Worm (Caenorhabditis elegans) whole organism, L2 larva: Measurements from ENCODE around the gene frm-10.

ENCODE experiments used
- C34F6.9 ChIP-seq: fragments of 150-350 bp; optimal IDR thresholded peaks from 2 replicates; lab custom pipeline; 2014; ENCODE audit warnings: missing biosample characterization, missing genetic modification characterization
- F13H6.1 ChIP-seq: sonication (generic microtip); optimal IDR thresholded peaks from 2 replicates; lab custom pipeline; 2016; ENCODE audit warnings: missing genetic modification characterization, missing compliant biosample characterization
- R02D3.7 ChIP-seq: fragments of 150-350 bp; optimal IDR thresholded peaks from 2 replicates; lab custom pipeline; 2014; ENCODE audit warnings: missing biosample characterization, missing genetic modification characterization
- ZK546.5 ChIP-seq: sonication (generic microtip); optimal IDR thresholded peaks from 2 replicates; lab custom pipeline; 2017; ENCODE audit warnings: missing biosample characterization, missing genetic modification characterization
- alr-1 ChIP-seq: fragments of 150-350 bp; optimal IDR thresholded peaks from 2 replicates; lab custom pipeline; 2014; ENCODE audit warnings: missing biosample characterization, missing genetic modification characterization
- aly-2 ChIP-seq: fragments of 150-350 bp; optimal IDR thresholded peaks from 2 replicates; lab custom pipeline; 2014; ENCODE audit warnings: missing biosample characterization, missing genetic modification characterization
- blmp-1 ChIP-seq: sonication (generic microtip); optimal IDR thresholded peaks from 2 replicates; lab custom pipeline; 2017; ENCODE audit warnings: missing genetic modification characterization, mild to moderate bottlenecking, missing compliant biosample characterization, antibody characterized with exemption, moderate library complexity; ENCODE audit not compliant: insufficient read depth
- ceh-82 ChIP-seq: fragments of 150-350 bp; optimal IDR thresholded peaks from 2 replicates; lab custom pipeline; 2014; ENCODE audit warnings: missing biosample characterization, missing genetic modification characterization
- crh-2 ChIP-seq: sonication (generic microtip); optimal IDR thresholded peaks from 2 replicates; lab custom pipeline; 2017; ENCODE audit warnings: missing biosample characterization, missing genetic modification characterization
- dmd-4 ChIP-seq: sonication (generic microtip); optimal IDR thresholded peaks from 2 replicates; lab custom pipeline; 2017; ENCODE audit warnings: missing biosample characterization, missing genetic modification characterization
- egl-27 ChIP-seq: sonication (generic microtip); optimal IDR thresholded peaks from 3 replicates; lab custom pipeline; 2017; ENCODE audit warnings: missing biosample characterization, missing genetic modification reagents, missing genetic modification characterization
- elt-1 ChIP-seq: fragments of 150-350 bp; optimal IDR thresholded peaks from 2 replicates; lab custom pipeline; 2014; ENCODE audit warnings: missing biosample characterization, missing genetic modification characterization
- fos-1 ChIP-seq: fragments of 150-350 bp; optimal IDR thresholded peaks from 2 replicates; lab custom pipeline; 2014; ENCODE audit warnings: missing biosample characterization, missing genetic modification characterization
- gmeb-1 ChIP-seq: fragments of 150-350 bp; optimal IDR thresholded peaks from 2 replicates; lab custom pipeline; 2014; ENCODE audit warnings: missing biosample characterization, missing genetic modification characterization
- lin-13 ChIP-seq: fragments of 150-350 bp; optimal IDR thresholded peaks from 2 replicates; lab custom pipeline; 2014; ENCODE audit warnings: missing biosample characterization, missing genetic modification reagents, missing genetic modification characterization
- lin-39 ChIP-seq: fragments of 150-350 bp; optimal IDR thresholded peaks from 2 replicates; lab custom pipeline; 2014; ENCODE audit warnings: missing biosample characterization, missing genetic modification reagents, missing genetic modification characterization
- mbf-1 ChIP-seq: sonication (generic microtip); optimal IDR thresholded peaks from 2 replicates; lab custom pipeline; 2017; ENCODE audit warnings: missing biosample characterization, missing genetic modification characterization
- nhr-10 ChIP-seq: sonication (generic microtip); optimal IDR thresholded peaks from 2 replicates; lab custom pipeline; 2017; ENCODE audit warnings: missing biosample characterization, missing genetic modification characterization
- nhr-11 ChIP-seq: fragments of 150-350 bp; optimal IDR thresholded peaks from 2 replicates; lab custom pipeline; 2014; ENCODE audit warnings: missing biosample characterization, missing genetic modification characterization
- nhr-12 ChIP-seq: fragments of 150-350 bp; optimal IDR thresholded peaks from 2 replicates; lab custom pipeline; 2014; ENCODE audit warnings: missing biosample characterization, missing genetic modification characterization
- nhr-129 ChIP-seq: fragments of 150-350 bp; optimal IDR thresholded peaks from 2 replicates; lab custom pipeline; 2014; ENCODE audit warnings: missing biosample characterization, missing genetic modification characterization
- nhr-237 ChIP-seq: fragments of 150-350 bp; optimal IDR thresholded peaks from 2 replicates; lab custom pipeline; 2014; ENCODE audit warnings: missing biosample characterization, missing genetic modification characterization
- nhr-25 ChIP-seq: fragments of 150-350 bp; sonication (generic microtip); optimal IDR thresholded peaks from 3 replicates; lab custom pipeline; 2014; ENCODE audit warnings: missing biosample characterization, missing genetic modification characterization
- nhr-6 ChIP-seq: fragments of 150-350 bp; optimal IDR thresholded peaks from 2 replicates; lab custom pipeline; 2014; ENCODE audit warnings: missing biosample characterization, missing genetic modification characterization
- nhr-77 ChIP-seq: fragments of 150-350 bp; optimal IDR thresholded peaks from 2 replicates; lab custom pipeline; 2014; ENCODE audit warnings: missing biosample characterization, missing genetic modification characterization
- peb-1 ChIP-seq: fragments of 150-350 bp; optimal IDR thresholded peaks from 2 replicates; lab custom pipeline; 2014; ENCODE audit warnings: missing biosample characterization, missing genetic modification characterization
- sem-4 ChIP-seq: fragments of 150-350 bp; optimal IDR thresholded peaks from 2 replicates; lab custom pipeline; 2014; ENCODE audit warnings: missing biosample characterization, missing genetic modification reagents, missing genetic modification characterization
- skn-1 ChIP-seq: sonication (generic microtip); optimal IDR thresholded peaks from 2 replicates; lab custom pipeline; 2017; ENCODE audit warnings: missing biosample characterization, missing genetic modification characterization
- sma-3 ChIP-seq: sonication (generic microtip); optimal IDR thresholded peaks from 2 replicates; lab custom pipeline; 2016; ENCODE audit warnings: missing genetic modification reagents, missing genetic modification characterization, missing compliant biosample characterization
- sma-9 ChIP-seq, 2 experiments: fragments of 150-350 bp in 1 of 2; sonication (generic microtip) in 1 of 2; optimal IDR thresholded peaks; 2 replicates each; lab custom pipeline; 2014 to 2016; ENCODE audit warnings: missing genetic modification characterization in 2 of 2, mild to moderate bottlenecking in 1 of 2, missing biosample characterization in 1 of 2, missing compliant biosample characterization in 1 of 2, missing genetic modification reagents in 1 of 2, moderate library complexity in 1 of 2
- snpc-4 ChIP-seq: fragments of 150-350 bp; optimal IDR thresholded peaks from 2 replicates; lab custom pipeline; 2014; ENCODE audit warnings: missing biosample characterization, missing genetic modification characterization
- unc-39 ChIP-seq: fragments of 150-350 bp; optimal IDR thresholded peaks from 2 replicates; lab custom pipeline; 2014; ENCODE audit warnings: missing biosample characterization, missing genetic modification characterization
- zag-1 ChIP-seq: fragments of 150-350 bp; optimal IDR thresholded peaks from 2 replicates; lab custom pipeline; 2014; ENCODE audit warnings: missing biosample characterization, missing genetic modification characterization
- ztf-1 ChIP-seq: fragments of 200-800 bp; sonication (Bioruptor generic); conservative IDR thresholded peaks from 2 replicates; pipeline ENCODE4 v1.3.6; 2022; ENCODE audit warnings: missing genetic modification characterization, missing compliant biosample characterization
- ztf-11 ChIP-seq: sonication (generic microtip); optimal IDR thresholded peaks from 2 replicates; lab custom pipeline; 2017; ENCODE audit warnings: missing biosample characterization, missing genetic modification characterization

The frm-10 gene

ce11 chrV:13479766-13480165 lies 16.8 kb downstream of the frm-10 start, which contains the start of gene T10G3.2:
TSS of gene T10G3.2 (minus strand) at chrV:13479866.
- TF ChIP-seq elt-1 (tag; lab: Kevin White, UChicago) = no peak
- no peak for TF ChIP-seq nhr-12 (tag; lab: Kevin White, UChicago)
- TF ChIP-seq nhr-10 = no peak
- TF ChIP-seq, all 48 proteins: peak for 0

- TF ChIP-seq unc-39 (tag; lab: Kevin White, UChicago) = no peak
- TF ChIP-seq nhr-25 (tag; lab: Kevin White, UChicago) = no peak
- TF ChIP-seq skn-1 (tag; lab: Kevin White, UChicago) = no peak
- TF ChIP-seq ZK546.5 (tag; lab: Kevin White, UChicago) = no peak
- no peak for TF ChIP-seq ztf-11 (tag; lab: Kevin White, UChicago)
- TF ChIP-seq snpc-4 = no peak
- TF ChIP-seq, all 48 proteins: peak for 0
Measured at ce11 chrV:13484339-13484738, 21.3 kb downstream of the frm-10 start, which contains the start of gene T10G3.4. TSS of gene T10G3.4 (minus strand) at chrV:13484439.

- TF ChIP-seq lin-39 (tag; lab: Kevin White, UChicago) (no peak), nhr-129 (tag; lab: Kevin White, UChicago) (no peak), peb-1 (no peak), ztf-1 (GFP tag; lab: Robert Waterston, UW) (no peak), ztf-11 (tag; lab: Kevin White, UChicago) (no peak), lin-13 (GFP tag; lab: Kevin White, UChicago) (no peak), sma-3 (no peak), egl-27 (tag; lab: Kevin White, UChicago) (no peak), C34F6.9 (tag; lab: Kevin White, UChicago) (no peak), sma-9 (GFP tag; optimal IDR thresholded peaks at IDR 0.05; lab: Kevin White, UChicago) (no peak), sma-9 (tag; optimal IDR thresholded peaks at IDR 0.05; lab: Kevin White, UChicago) (no peak), R02D3.7 (tag; lab: Kevin White, UChicago) (no peak), zag-1 (tag; lab: Kevin White, UChicago) (no peak), elt-1 (tag; lab: Kevin White, UChicago) (no peak), ceh-82 (tag; lab: Kevin White, UChicago) (no peak), crh-2 (tag; lab: Kevin White, UChicago) (no peak), blmp-1 (tag; lab: Kevin White, UChicago) (no peak)
Measured at ce11 chrV:13485732-13486131, 22.7 kb downstream of the frm-10 start.

- no peak for TF ChIP-seq fos-1
- no peak for TF ChIP-seq peb-1
- TF ChIP-seq skn-1 (tag; lab: Kevin White, UChicago) = no peak
- no peak for TF ChIP-seq snpc-4
- TF ChIP-seq nhr-77 (tag; lab: Kevin White, UChicago) = no peak
- no peak for TF ChIP-seq nhr-6
- TF ChIP-seq crh-2 (tag; lab: Kevin White, UChicago) = no peak
- TF ChIP-seq nhr-12 (tag; lab: Kevin White, UChicago) = no peak
- peak; percentile 46 for TF ChIP-seq sma-9 (GFP tag; optimal IDR thresholded peaks at IDR 0.05; lab: Kevin White, UChicago)
- no peak for TF ChIP-seq sma-9 (tag; optimal IDR thresholded peaks at IDR 0.05; lab: Kevin White, UChicago)
- no peak for TF ChIP-seq lin-13 (GFP tag; lab: Kevin White, UChicago)
- no peak for TF ChIP-seq alr-1
- TF ChIP-seq sem-4 = no peak
- no peak for TF ChIP-seq nhr-237 (tag; lab: Kevin White, UChicago)
- no peak for TF ChIP-seq gmeb-1
- no peak for TF ChIP-seq ztf-11 (tag; lab: Kevin White, UChicago)
- no peak for TF ChIP-seq mbf-1 (tag; lab: Kevin White, UChicago)
- no peak for TF ChIP-seq dmd-4 (tag; lab: Kevin White, UChicago)
- no peak for TF ChIP-seq ztf-1 (GFP tag; lab: Robert Waterston, UW)
- TF ChIP-seq R02D3.7 (tag; lab: Kevin White, UChicago) = no peak
- TF ChIP-seq F13H6.1 (tag; lab: Kevin White, UChicago) = no peak
- no peak for TF ChIP-seq aly-2 (tag; lab: Kevin White, UChicago)
- peak; percentile 44 for TF ChIP-seq nhr-25 (tag; lab: Kevin White, UChicago)
- no peak for TF ChIP-seq nhr-10
- peak; percentile 20 for TF ChIP-seq blmp-1 (tag; lab: Kevin White, UChicago)
- TF ChIP-seq nhr-11 (tag; lab: Kevin White, UChicago) = no peak
Measured at ce11 chrV:13488297-13488803, 25.3 kb downstream of the frm-10 start.
